Fruit fly (Drosophila melanogaster) whole organism, wandering third instar larva: ENCODE data around the gene CG4041.

Experiments
- HLH106 ChIP-seq: fragments of 200-800 bp; optimal IDR thresholded peaks from 3 replicates; lab custom pipeline; 2019; ENCODE audit warnings: missing biosample characterization, mild to moderate bottlenecking, missing genetic modification characterization, moderate library complexity
- OdsH ChIP-seq: fragments of 200-800 bp; sonication (Bioruptor generic); optimal IDR thresholded peaks from 2 replicates; lab custom pipeline; 2016; ENCODE audit warnings: missing biosample characterization, mild to moderate bottlenecking, missing genetic modification characterization
- brk ChIP-seq: fragments of 200-800 bp; sonication (Bioruptor generic); optimal IDR thresholded peaks from 2 replicates; lab custom pipeline; 2016; ENCODE audit warnings: missing biosample characterization, mild to moderate bottlenecking, missing genetic modification characterization
- h ChIP-seq: fragments of 200-800 bp; sonication (Bioruptor generic); optimal IDR thresholded peaks from 3 replicates; lab custom pipeline; 2016; ENCODE audit warnings: missing biosample characterization, mild to moderate bottlenecking, missing genetic modification characterization
- sv ChIP-seq: fragments of 200-800 bp; sonication (Bioruptor generic); optimal IDR thresholded peaks from 3 replicates; lab custom pipeline; 2016; ENCODE audit warnings: missing biosample characterization, missing genetic modification characterization
- tai ChIP-seq: sonication (Bioruptor generic); optimal IDR thresholded peaks from 2 replicates; lab custom pipeline; 2016; ENCODE audit warnings: missing biosample characterization, missing genetic modification characterization
- usp ChIP-seq: fragments of >200 bp; optimal IDR thresholded peaks from 2 replicates; lab custom pipeline; 2017; ENCODE audit warnings: missing biosample characterization, missing genetic modification characterization

DNA sequence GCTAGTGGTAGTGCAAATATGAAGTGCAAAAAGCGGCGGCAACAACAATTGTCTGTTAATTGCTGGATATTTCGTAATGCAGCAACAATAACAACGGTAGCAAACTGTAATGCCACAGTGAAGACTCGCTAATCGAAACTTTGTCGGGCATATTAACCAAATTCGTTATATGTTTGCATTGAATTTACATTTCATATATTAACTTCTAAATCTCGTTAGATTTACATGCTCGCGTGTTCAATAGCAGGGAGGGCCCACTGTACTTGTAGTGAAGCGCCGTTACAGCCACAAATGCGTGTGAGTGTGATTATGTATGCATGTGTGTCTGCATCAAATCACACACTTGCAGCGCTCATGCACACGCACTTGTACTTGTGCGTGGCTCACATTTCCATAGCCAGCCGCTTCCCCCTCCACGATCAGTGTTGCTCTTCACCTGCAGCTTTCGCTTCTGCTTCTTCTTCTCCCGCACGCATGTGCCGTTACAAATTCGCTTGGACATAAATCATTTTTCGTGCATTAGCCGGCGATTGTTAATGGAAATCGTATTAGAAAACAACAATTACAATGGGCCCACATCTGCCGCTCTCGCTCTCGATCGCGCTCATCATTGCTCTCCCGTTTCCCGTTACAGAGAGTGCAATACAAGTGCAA lies 21.7 kb upstream of the CG4041 start:
- TF ChIP-seq OdsH (GFP tag; lab: Kevin White, UChicago) (peak; percentile 83), tai (peak; percentile 84), HLH106 (peak; percentile 88), usp (GFP tag; lab: Kevin White, UChicago) (no peak), brk (peak; percentile 73), h (GFP tag; lab: Kevin White, UChicago) (peak; percentile 88), sv (peak; percentile 95)
